Fruit fly (Drosophila melanogaster): Measurements from ENCODE around the gene CG4009.

CG4009 gene

DNA sequence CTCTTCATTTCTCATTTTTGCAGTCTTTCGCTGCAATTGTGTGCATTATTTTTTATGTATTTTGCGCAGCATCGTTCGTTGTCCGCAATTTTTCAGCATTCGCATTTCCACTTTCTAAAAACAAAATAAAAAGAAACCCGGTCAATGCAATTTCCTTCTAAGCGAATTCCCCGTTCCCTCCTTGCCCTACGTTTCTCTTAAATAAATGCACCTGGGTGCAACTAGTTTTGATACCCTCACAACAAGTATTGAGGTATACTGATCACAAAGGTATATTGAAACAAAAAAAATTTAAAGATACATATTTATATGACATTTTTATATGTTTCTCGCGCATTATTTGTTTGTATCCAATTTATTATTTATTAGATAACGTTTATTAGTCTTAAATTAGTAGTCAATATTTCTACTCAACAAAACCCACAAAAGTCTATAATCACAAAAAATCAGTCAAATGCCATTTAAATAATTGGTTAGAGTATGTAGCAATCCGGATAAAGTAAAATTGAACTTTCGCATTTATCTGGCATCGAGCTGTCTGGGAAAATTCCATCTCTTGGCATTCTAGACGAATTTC is 45.6 kb upstream of the CG4009 start (continued):
- no peak for TF ChIP-seq CG10669 (GFP tag; optimal IDR thresholded peaks at IDR 0.05)
- TF ChIP-seq eg (GFP tag; IDR thresholded peaks at IDR 0.05): peak; percentile 81
- no peak for TF ChIP-seq CG31627 (GFP tag; optimal IDR thresholded peaks at IDR 0.05)
- peak; percentile 95 for TF ChIP-seq Eip78C (GFP tag)
- no peak for TF ChIP-seq Smox (GFP tag; optimal IDR thresholded peaks at IDR 0.05)
- peak; percentile 80 for TF ChIP-seq Ets96B (tag; optimal IDR thresholded peaks at IDR 0.05)
- peak; percentile 58 for TF ChIP-seq CG34406 (GFP tag; optimal IDR thresholded peaks at IDR 0.05)
- no peak for TF ChIP-seq spab (GFP tag; optimal IDR thresholded peaks at IDR 0.05)
- TF ChIP-seq Eip93F (GFP tag; optimal IDR thresholded peaks at IDR 0.05): no peak
- TF ChIP-seq CG6276 (GFP tag; optimal IDR thresholded peaks at IDR 0.05): no peak
- TF ChIP-seq net (GFP tag; optimal IDR thresholded peaks at IDR 0.05): peak; percentile 83
- TF ChIP-seq vri (GFP tag; optimal IDR thresholded peaks at IDR 0.05): no peak
- TF ChIP-seq lz (GFP tag; optimal IDR thresholded peaks at IDR 0.05): peak; percentile 30
- TF ChIP-seq CG8632 (GFP tag; optimal IDR thresholded peaks at IDR 0.05): peak; percentile 64
- peak; percentile 49 for TF ChIP-seq dac (GFP tag; optimal IDR thresholded peaks at IDR 0.05)
- no peak for TF ChIP-seq CG8319 (GFP tag; optimal IDR thresholded peaks at IDR 0.05)
- no peak for TF ChIP-seq Hr38 (GFP tag; optimal IDR thresholded peaks at IDR 0.05)
- TF ChIP-seq topi (GFP tag; optimal IDR thresholded peaks at IDR 0.05): no peak
- TF ChIP-seq acj6 (GFP tag; optimal IDR thresholded peaks at IDR 0.05): peak; percentile 74
- peak in 1 of 2 experiments; percentile 56 for TF ChIP-seq ss (GFP tag; optimal IDR thresholded peaks at IDR 0.05)
- TF ChIP-seq CG11902 (GFP tag; optimal IDR thresholded peaks at IDR 0.05): no peak
- TF ChIP-seq CG10631 (GFP tag; optimal IDR thresholded peaks at IDR 0.05): no peak
- no peak for TF ChIP-seq fkh (GFP tag; optimal IDR thresholded peaks at IDR 0.05)
- TF ChIP-seq CG3919 (GFP tag; optimal IDR thresholded peaks at IDR 0.05): peak; percentile 75
- TF ChIP-seq Blimp-1 (GFP tag; optimal IDR thresholded peaks at IDR 0.05): no peak
- no peak for TF ChIP-seq Sox15 (GFP tag; optimal IDR thresholded peaks at IDR 0.05)
- peak; percentile 53 for TF ChIP-seq esn (GFP tag; optimal IDR thresholded peaks at IDR 0.05)

DNA sequence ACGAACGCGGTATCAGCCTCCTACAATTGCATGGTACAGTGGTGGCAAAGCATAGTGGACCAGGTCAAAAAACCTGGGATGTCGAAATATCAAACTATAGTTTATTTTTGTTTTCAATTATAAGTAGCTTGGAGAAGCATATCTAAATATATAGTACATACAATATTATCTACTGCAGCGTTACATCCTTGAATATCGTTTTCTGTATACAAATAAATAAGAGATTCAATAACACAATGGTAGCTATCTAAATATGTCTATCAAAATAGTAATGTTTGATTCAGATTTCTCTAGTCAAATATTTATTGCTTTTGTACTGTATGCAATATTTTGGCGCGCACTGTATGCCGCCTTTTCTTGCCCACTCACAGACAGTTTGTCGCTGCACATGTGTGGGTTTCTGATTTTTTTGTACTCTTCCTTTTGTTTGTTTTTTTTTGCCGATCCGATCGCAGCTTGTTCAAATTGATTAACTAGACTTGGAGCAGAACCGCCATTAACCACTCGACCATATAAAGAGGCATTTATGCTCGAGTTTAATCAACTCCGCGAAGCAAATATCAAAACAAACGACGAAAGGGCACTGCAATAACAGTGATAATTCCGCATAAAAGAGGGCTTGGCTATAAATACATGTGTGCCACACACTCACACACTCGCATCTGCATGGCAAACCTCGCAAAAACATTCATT is 45.0 kb upstream of the CG4009 start:
- peak; percentile 98 for TF ChIP-seq CG15336 (GFP tag; IDR thresholded peaks at IDR 0.05)
- TF ChIP-seq Hr38 (GFP tag; optimal IDR thresholded peaks at IDR 0.05): peak; percentile 48
- peak; percentile 98 for TF ChIP-seq Lpt (GFP tag; optimal IDR thresholded peaks at IDR 0.05)
- TF ChIP-seq CG11902 (GFP tag; optimal IDR thresholded peaks at IDR 0.05): peak; percentile 91
- peak; percentile 96 for TF ChIP-seq eg (GFP tag; IDR thresholded peaks at IDR 0.05)
- TF ChIP-seq CG6854 (GFP tag; optimal IDR thresholded peaks at IDR 0.05): peak; percentile 91
- TF ChIP-seq CG10631 (GFP tag; optimal IDR thresholded peaks at IDR 0.05): peak; percentile 97
- peak; percentile 99 for TF ChIP-seq CG6276 (GFP tag; optimal IDR thresholded peaks at IDR 0.05)
- peak; percentile 94 for TF ChIP-seq Gug (GFP tag; IDR thresholded peaks at IDR 0.05)
- peak; percentile 98 for TF ChIP-seq spab (GFP tag; optimal IDR thresholded peaks at IDR 0.05)
- TF ChIP-seq CG32006 (GFP tag; optimal IDR thresholded peaks at IDR 0.05): peak; percentile 99
- peak; percentile 95 for TF ChIP-seq dsx (GFP tag; optimal IDR thresholded peaks at IDR 0.05; ENCODE audit: poor library complexity, severe bottlenecking)
- TF ChIP-seq Sox102F (GFP tag; optimal IDR thresholded peaks at IDR 0.05): peak; percentile 95
- TF ChIP-seq Eip75B (GFP tag; optimal IDR thresholded peaks at IDR 0.05): peak; percentile 98
- TF ChIP-seq acj6 (GFP tag; optimal IDR thresholded peaks at IDR 0.05): peak; percentile 97
- peak; percentile 99 for TF ChIP-seq svp (GFP tag)
- peak; percentile 96 for TF ChIP-seq CG8319 (GFP tag; optimal IDR thresholded peaks at IDR 0.05)
- TF ChIP-seq Sox14 (GFP tag; optimal IDR thresholded peaks at IDR 0.05): peak; percentile 97
- TF ChIP-seq CG31627 (GFP tag; optimal IDR thresholded peaks at IDR 0.05): peak; percentile 96
- peak; percentile 95 to 97 for TF ChIP-seq ss (GFP tag; optimal IDR thresholded peaks at IDR 0.05)
- TF ChIP-seq Smox (GFP tag; optimal IDR thresholded peaks at IDR 0.05): peak; percentile 97
- TF ChIP-seq CG3032 (tag; optimal IDR thresholded peaks at IDR 0.05): peak; percentile 98
- peak; percentile 95 for TF ChIP-seq CG4318 (GFP tag; optimal IDR thresholded peaks at IDR 0.05)
- peak; percentile 94 for TF ChIP-seq cyc (GFP tag; optimal IDR thresholded peaks at IDR 0.05)
- peak; percentile 97 for TF ChIP-seq net (GFP tag; optimal IDR thresholded peaks at IDR 0.05)
- TF ChIP-seq CG9139 (GFP tag; optimal IDR thresholded peaks at IDR 0.05): peak; percentile 94
- peak; percentile 94 for TF ChIP-seq Sox15 (GFP tag; optimal IDR thresholded peaks at IDR 0.05)
- peak; percentile 99 for TF ChIP-seq CG8119 (GFP tag; IDR thresholded peaks at IDR 0.05)
- peak; percentile 94 for TF ChIP-seq dac (GFP tag; optimal IDR thresholded peaks at IDR 0.05)
- TF ChIP-seq lz (GFP tag; optimal IDR thresholded peaks at IDR 0.05): peak; percentile 97
- peak; percentile 98 for TF ChIP-seq CG6808 (GFP tag; optimal IDR thresholded peaks at IDR 0.05)
- TF ChIP-seq achi (GFP tag; optimal IDR thresholded peaks at IDR 0.05): peak; percentile 98
- peak; percentile 98 for TF ChIP-seq Ets96B (tag; optimal IDR thresholded peaks at IDR 0.05)
- peak; percentile 97 for TF ChIP-seq fd59A (GFP tag; optimal IDR thresholded peaks at IDR 0.05)
- peak; percentile 98 for TF ChIP-seq OdsH (GFP tag; optimal IDR thresholded peaks at IDR 0.05)
